Worm (Caenorhabditis elegans): ENCODE results near the gene herd-1.

DNA sequence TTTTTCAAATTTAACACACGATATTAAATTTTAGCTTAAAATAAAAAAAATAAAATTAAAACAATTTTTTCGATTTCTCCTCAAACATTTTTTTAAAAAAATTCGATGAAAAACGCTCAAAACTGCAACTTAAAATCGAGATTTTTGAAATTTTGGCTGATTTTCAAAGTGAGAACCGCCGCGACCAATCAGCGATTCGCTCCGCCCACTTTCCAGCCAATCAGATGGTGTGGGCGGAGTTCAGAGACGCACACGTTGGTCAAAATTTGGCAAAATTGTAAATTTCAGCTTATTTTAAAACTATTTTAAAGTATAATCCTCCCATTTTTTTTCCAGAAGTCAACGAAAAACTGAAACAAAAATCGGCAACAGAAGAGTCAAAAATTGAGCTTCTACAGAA lies 14.2 kb downstream of the herd-1 start:
- no peak for TF ChIP-seq ztf-3 (GFP tag; optimal IDR thresholded peaks at IDR 0.05)
- no peak for TF ChIP-seq tlf-1 (GFP tag; optimal IDR thresholded peaks at IDR 0.05)
- TF ChIP-seq F33H1.4 (GFP tag; IDR thresholded peaks at IDR 0.05) = no peak
- no peak for TF ChIP-seq madf-6 (GFP tag; IDR thresholded peaks at IDR 0.05)
- no peak for TF ChIP-seq nfya-1 (tag; optimal IDR thresholded peaks at IDR 0.05; ENCODE audit: borderline replicate concordance, insufficient read depth)
- no peak for TF ChIP-seq athp-1 (tag; optimal IDR thresholded peaks at IDR 0.05)
- TF ChIP-seq ztf-18 (tag; optimal IDR thresholded peaks at IDR 0.05) = no peak
- TF ChIP-seq madf-10 (tag; optimal IDR thresholded peaks at IDR 0.05) = no peak
- no peak for TF ChIP-seq pbrm-1 (GFP tag; IDR thresholded peaks at IDR 0.05)
